Worm (Caenorhabditis elegans): ENCODE data around the gene F14F7.4.

ce11 chrIII:13030551-13030950 is 1.0 kb upstream of the F14F7.4 start, which contains the start of gene F14F7.7:
- TF ChIP-seq ama-1 (optimal IDR thresholded peaks at IDR 0.05) (no peak), tbx-37 (GFP tag; conservative IDR thresholded peaks at IDR 0.05) (no peak), flt-1 (GFP tag; IDR thresholded peaks at IDR 0.05) (no peak), tra-4 (tag; optimal IDR thresholded peaks at IDR 0.05) (no peak)

Measured in whole organism, early embryonic.